Worm (Caenorhabditis elegans) whole organism, L3 larva: ENCODE data around the gene Y81G3A.2.
A peak's percentile ranks its signal among the peaks of the same experiment; 100 is the strongest.

ENCODE experiments used
- R02D3.7 ChIP-seq: fragments of 150-350 bp; optimal IDR thresholded peaks from 2 replicates; lab custom pipeline; 2014; ENCODE audit warnings: missing biosample characterization, missing genetic modification characterization
- ama-1 ChIP-seq: fragments of 150-350 bp; optimal IDR thresholded peaks from 2 replicates; lab custom pipeline; 2018
- ceh-82 ChIP-seq: fragments of 150-350 bp; optimal IDR thresholded peaks from 2 replicates; lab custom pipeline; 2014; ENCODE audit warnings: missing biosample characterization, missing genetic modification characterization
- ceh-9 ChIP-seq: sonication (generic microtip); optimal IDR thresholded peaks from 2 replicates; lab custom pipeline; 2018; ENCODE audit warnings: missing biosample characterization, missing genetic modification characterization
- egl-27 ChIP-seq: sonication (generic microtip); optimal IDR thresholded peaks from 4 replicates; lab custom pipeline; 2017; ENCODE audit warnings: missing biosample characterization, missing genetic modification reagents, missing genetic modification characterization
- egl-5 ChIP-seq: fragments of 150-350 bp; optimal IDR thresholded peaks from 2 replicates; lab custom pipeline; 2017; ENCODE audit warnings: missing biosample characterization, missing genetic modification reagents, missing genetic modification characterization, inconsistent platforms
- elt-1 ChIP-seq: fragments of 150-350 bp; optimal IDR thresholded peaks from 2 replicates; lab custom pipeline; 2014; ENCODE audit warnings: missing biosample characterization, missing genetic modification characterization
- elt-2 ChIP-seq: sonication (generic microtip); optimal IDR thresholded peaks from 2 replicates; lab custom pipeline; 2016; ENCODE audit warnings: missing genetic modification reagents, mild to moderate bottlenecking, missing genetic modification characterization, missing compliant biosample characterization
- elt-3 ChIP-seq, 3 experiments: fragments of 150-350 bp in 1 of 3; sonication (generic microtip) in 2 of 3; optimal IDR thresholded peaks; 2 replicates in 2 of 3; 4 replicates in 1 of 3; lab custom pipeline; 2014 to 2017; ENCODE audit warnings: missing biosample characterization in 3 of 3, missing genetic modification characterization in 3 of 3
- eor-1 ChIP-seq, 2 experiments: fragments of 150-350 bp; optimal IDR thresholded peaks; 2 replicates each; lab custom pipeline; 2014 to 2018; ENCODE audit warnings: missing biosample characterization in 2 of 2, missing genetic modification characterization in 2 of 2
- fkh-10 ChIP-seq: sonication (generic microtip); optimal IDR thresholded peaks from 2 replicates; lab custom pipeline; 2017; ENCODE audit warnings: missing biosample characterization, missing genetic modification reagents, missing genetic modification characterization
- fkh-2 ChIP-seq: fragments of 150-350 bp; optimal IDR thresholded peaks from 2 replicates; lab custom pipeline; 2014; ENCODE audit warnings: missing biosample characterization, missing genetic modification reagents, missing genetic modification characterization
- hmg-11 ChIP-seq: sonication (generic microtip); optimal IDR thresholded peaks from 2 replicates; lab custom pipeline; 2016; ENCODE audit warnings: missing genetic modification characterization, missing compliant biosample characterization
- lin-39 ChIP-seq: fragments of 150-350 bp; optimal IDR thresholded peaks from 2 replicates; lab custom pipeline; 2018; ENCODE audit warnings: missing biosample characterization, missing genetic modification reagents, missing genetic modification characterization
- lsy-12 ChIP-seq: sonication (generic microtip); optimal IDR thresholded peaks from 2 replicates; lab custom pipeline; 2016; ENCODE audit warnings: mild to moderate bottlenecking, missing genetic modification characterization, missing compliant biosample characterization
- mdl-1 ChIP-seq: fragments of 150-350 bp; optimal IDR thresholded peaks from 2 replicates; lab custom pipeline; 2014; ENCODE audit warnings: missing biosample characterization, missing genetic modification characterization
- mml-1 ChIP-seq: fragments of 150-350 bp; sonication (generic microtip); optimal IDR thresholded peaks from 3 replicates; lab custom pipeline; 2014; ENCODE audit warnings: missing biosample characterization, missing genetic modification characterization
- nfya-1 ChIP-seq: sonication (generic microtip); optimal IDR thresholded peaks from 2 replicates; lab custom pipeline; 2017; ENCODE audit warnings: missing genetic modification characterization, mild to moderate bottlenecking, missing compliant biosample characterization, antibody characterized with exemption, moderate library complexity; ENCODE audit not compliant: insufficient read depth
- nhr-11 ChIP-seq: fragments of 150-350 bp; optimal IDR thresholded peaks from 2 replicates; lab custom pipeline; 2014; ENCODE audit warnings: missing biosample characterization, missing genetic modification characterization
- nhr-23 ChIP-seq: fragments of 150-350 bp; optimal IDR thresholded peaks from 2 replicates; lab custom pipeline; 2014; ENCODE audit warnings: missing biosample characterization, missing genetic modification reagents, missing genetic modification characterization
- nhr-237 ChIP-seq: fragments of 150-350 bp; optimal IDR thresholded peaks from 2 replicates; lab custom pipeline; 2014; ENCODE audit warnings: missing biosample characterization, missing genetic modification characterization
- nhr-28 ChIP-seq: fragments of 150-350 bp; optimal IDR thresholded peaks from 2 replicates; lab custom pipeline; 2014; ENCODE audit warnings: missing biosample characterization, missing genetic modification characterization
- pha-4 ChIP-seq: fragments of 150-350 bp; optimal IDR thresholded peaks from 2 replicates; lab custom pipeline; 2014; ENCODE audit warnings: missing biosample characterization, missing genetic modification reagents, missing genetic modification characterization
- pqm-1 ChIP-seq: fragments of 150-350 bp; optimal IDR thresholded peaks from 2 replicates; lab custom pipeline; 2017; ENCODE audit warnings: missing biosample characterization, missing genetic modification characterization, inconsistent platforms
- sea-2 ChIP-seq: fragments of 150-350 bp; sonication (generic microtip); optimal IDR thresholded peaks from 4 replicates; lab custom pipeline; 2014; ENCODE audit warnings: missing biosample characterization, missing genetic modification reagents, missing genetic modification characterization
- skn-1 ChIP-seq: fragments of 150-350 bp; optimal IDR thresholded peaks from 2 replicates; lab custom pipeline; 2014; ENCODE audit warnings: missing biosample characterization, missing genetic modification characterization
- snpc-4 ChIP-seq: fragments of 150-350 bp; optimal IDR thresholded peaks from 2 replicates; lab custom pipeline; 2014; ENCODE audit warnings: missing biosample characterization, missing genetic modification characterization
- unc-39 ChIP-seq: sonication (generic microtip); optimal IDR thresholded peaks from 4 replicates; lab custom pipeline; 2017; ENCODE audit warnings: missing biosample characterization, missing genetic modification characterization
- zag-1 ChIP-seq: fragments of 150-350 bp; optimal IDR thresholded peaks from 2 replicates; lab custom pipeline; 2014; ENCODE audit warnings: missing biosample characterization, missing genetic modification characterization
- ztf-11 ChIP-seq: fragments of 150-350 bp; optimal IDR thresholded peaks from 2 replicates; lab custom pipeline; 2014; ENCODE audit warnings: missing biosample characterization, missing genetic modification characterization
- ztf-4 ChIP-seq: fragments of 150-350 bp; optimal IDR thresholded peaks from 2 replicates; lab custom pipeline; 2014; ENCODE audit warnings: missing biosample characterization, missing genetic modification characterization

Gene Y81G3A.2

DNA sequence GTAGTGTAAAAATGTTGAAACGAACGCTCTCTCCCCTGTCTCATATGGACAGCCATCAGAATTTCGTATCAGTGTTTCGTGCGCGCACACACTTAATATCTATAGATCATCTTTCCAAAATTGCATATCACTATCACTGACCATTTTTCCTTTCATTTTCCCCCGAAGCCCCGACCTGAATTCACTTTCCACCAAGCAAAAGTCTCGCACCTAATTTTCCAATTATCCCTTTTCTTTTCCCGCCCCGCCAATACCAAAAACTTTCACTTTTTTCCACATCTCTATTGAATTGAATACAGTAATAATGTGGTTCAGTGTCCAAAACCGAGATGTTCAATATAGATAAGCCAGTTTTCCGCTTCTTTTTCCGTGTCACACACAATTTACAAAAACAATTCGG, 27.3 kb upstream of the Y81G3A.2 start:
- TF ChIP-seq nhr-23 (tag; lab: Kevin White, UChicago), result peak; percentile 35
- no peak for TF ChIP-seq ztf-11 (tag; lab: Kevin White, UChicago)
- TF ChIP-seq, all 47 proteins: peak for 1

DNA sequence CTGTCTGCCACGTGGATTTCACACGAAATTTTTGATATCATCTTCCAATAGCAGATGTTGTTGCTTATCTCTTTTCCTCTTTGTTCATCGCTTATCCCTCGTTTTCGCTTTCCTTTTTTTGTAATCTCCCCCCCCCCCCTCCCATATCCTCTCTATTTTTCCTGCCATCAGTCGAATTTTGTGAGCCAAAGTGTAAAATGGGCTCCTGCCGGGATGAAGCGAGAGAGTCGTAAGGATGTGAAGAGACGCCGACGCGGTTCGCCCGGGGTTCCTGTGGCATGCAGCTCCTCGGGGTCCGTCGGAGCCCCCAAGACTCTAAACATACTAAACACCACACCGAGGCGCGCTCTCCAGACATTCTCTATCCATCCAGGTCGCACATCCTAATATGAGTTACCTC, 24.1 kb upstream of the Y81G3A.2 start, which contains the start of gene zyx-1:
TSS of gene zyx-1 (plus strand) at position 331 of the 400 bp plus-strand sequence.
- TF ChIP-seq unc-39 (tag; lab: Kevin White, UChicago) (no peak), nhr-23 (tag; lab: Kevin White, UChicago) (no peak), skn-1 (tag; lab: Kevin White, UChicago) (no peak), elt-3 (tag; optimal IDR thresholded peaks at IDR 0.05; lab: Kevin White, UChicago) (no peak), ceh-82 (tag; lab: Kevin White, UChicago) (no peak)

DNA sequence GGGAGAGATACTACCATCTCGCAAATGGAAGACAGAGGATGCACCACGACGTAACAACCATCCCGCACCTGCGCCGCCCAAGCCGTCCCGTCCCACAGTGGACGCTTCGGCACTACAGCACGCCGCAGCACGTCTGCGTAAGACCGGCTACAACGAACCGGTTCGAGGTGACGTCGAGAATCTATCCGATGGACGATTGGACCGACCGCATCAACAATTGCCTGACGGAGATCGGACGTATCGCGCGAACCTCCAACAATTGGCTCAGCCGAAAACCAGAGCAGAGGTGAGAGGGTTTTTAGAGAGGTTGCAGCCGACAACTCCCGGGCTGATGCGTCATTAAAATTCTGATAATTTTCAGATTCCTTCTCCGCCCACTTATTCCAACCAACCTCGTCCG, 21.5 kb upstream of the Y81G3A.2 start:
- TF ChIP-seq mml-1 (tag; lab: Kevin White, UChicago) (no peak), nhr-23 (tag; lab: Kevin White, UChicago) (no peak), ztf-4 (tag; lab: Kevin White, UChicago) (no peak), R02D3.7 (tag; lab: Kevin White, UChicago) (no peak), elt-2 (tag; lab: Kevin White, UChicago) (no peak), ztf-11 (tag; lab: Kevin White, UChicago) (no peak), fkh-2 (tag; lab: Kevin White, UChicago) (no peak), nfya-1 (tag; lab: Kevin White, UChicago) (no peak)
- TF ChIP-seq, all 47 proteins: peak for 0

DNA sequence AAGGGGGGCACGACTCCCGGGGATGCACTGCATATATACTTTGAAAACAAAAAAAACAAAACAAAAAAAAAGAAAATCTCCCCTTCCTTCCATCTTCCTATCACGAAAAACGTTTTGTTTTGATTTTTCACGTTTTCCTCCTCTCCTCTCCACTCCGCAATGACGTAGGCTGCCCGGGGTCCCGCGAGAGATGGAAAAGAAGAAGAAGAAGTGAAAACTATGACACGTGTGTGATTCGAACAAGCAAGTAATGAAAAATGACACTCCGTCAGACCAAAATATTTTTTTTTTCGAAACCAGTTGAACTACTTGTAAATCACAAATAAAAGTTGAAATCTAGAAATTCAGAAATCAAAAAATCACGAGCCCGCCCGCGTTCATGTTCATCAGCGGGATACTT, 15.5 kb upstream of the Y81G3A.2 start:
- TF ChIP-seq nfya-1 (tag; lab: Kevin White, UChicago) (peak; percentile 39), egl-27 (no peak), mdl-1 (tag; lab: Kevin White, UChicago) (peak; percentile 32), pha-4 (tag; lab: Kevin White, UChicago) (no peak)

- TF ChIP-seq lin-39 (tag; lab: Kevin White, UChicago) (peak; percentile 84), elt-1 (tag; lab: Kevin White, UChicago) (peak; percentile 47), ztf-4 (tag; lab: Kevin White, UChicago) (no peak), egl-5 (tag; lab: Kevin White, UChicago) (peak; percentile 6)
Observed at ce11 chrII:13066777-13067290, 13.9 kb upstream of the Y81G3A.2 start.

ce11 chrII:13073102-13073501, 7.6 kb upstream of the Y81G3A.2 start, which contains the start of gene F42G4.5:
Gene F42G4.5 (plus strand): TSS chrII:13073480.
- TF ChIP-seq pqm-1 (peak; percentile 81), elt-2 (tag; lab: Kevin White, UChicago) (peak; percentile 93), sea-2 (no peak), fkh-2 (tag; lab: Kevin White, UChicago) (no peak)

- TF ChIP-seq ceh-9 (no peak), zag-1 (no peak)
- TF ChIP-seq, all 47 proteins: peak for 0
Observed at ce11 chrII:13073742-13074141, 7.0 kb upstream of the Y81G3A.2 start.

DNA sequence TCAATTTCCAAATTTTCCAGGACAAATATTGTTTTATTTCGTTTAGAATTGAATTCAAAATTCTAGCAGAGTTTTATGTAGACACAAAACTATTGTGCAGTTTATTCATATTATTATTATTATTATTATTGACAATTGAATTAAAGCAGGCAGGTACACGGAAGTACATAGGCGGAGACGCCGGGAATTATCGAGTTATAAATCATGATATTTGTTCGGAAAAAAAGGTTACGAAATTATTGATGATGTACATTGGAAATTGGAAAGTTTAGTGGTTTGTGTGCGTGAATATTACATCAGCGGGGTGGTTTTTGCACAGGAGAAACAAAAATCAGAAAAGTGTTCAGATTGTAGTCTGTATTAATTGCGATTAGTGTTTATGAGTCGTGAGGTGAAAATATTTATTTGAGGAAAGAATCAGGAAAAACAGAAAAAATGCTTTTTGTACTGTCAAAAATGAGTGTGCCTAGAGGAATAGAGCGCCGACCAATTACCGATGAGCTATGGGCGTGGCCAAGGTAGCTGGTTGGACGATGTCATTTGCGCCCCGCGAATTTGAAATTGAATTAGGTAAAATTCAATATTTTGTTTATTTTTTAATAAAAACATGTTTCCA, 4.3 kb upstream of the Y81G3A.2 start:
- TF ChIP-seq nhr-23 (tag; lab: Kevin White, UChicago) (no peak), nhr-237 (tag; lab: Kevin White, UChicago) (no peak), snpc-4 (tag; lab: Kevin White, UChicago) (no peak), nfya-1 (tag; lab: Kevin White, UChicago) (peak; percentile 42), zag-1 (no peak), lsy-12 (tag; lab: Kevin White, UChicago) (no peak), fkh-10 (GFP tag; lab: Kevin White, UChicago) (no peak), pha-4 (tag; lab: Kevin White, UChicago) (peak; percentile 33), egl-5 (tag; lab: Kevin White, UChicago) (no peak), nhr-11 (tag; lab: Kevin White, UChicago) (no peak), nhr-28 (tag; lab: Kevin White, UChicago) (no peak), pqm-1 (peak; percentile 6), skn-1 (tag; lab: Kevin White, UChicago) (no peak), elt-1 (tag; lab: Kevin White, UChicago) (no peak), hmg-11 (tag; lab: Kevin White, UChicago) (no peak), ama-1 (lab: Kevin White, UChicago) (no peak), eor-1 (tag; optimal IDR thresholded peaks at IDR 0.05; lab: Kevin White, UChicago) (no peak), elt-2 (tag; lab: Kevin White, UChicago) (peak; percentile 69), R02D3.7 (tag; lab: Kevin White, UChicago) (no peak)
